Fruit fly (Drosophila melanogaster) whole organism, embryonic: ENCODE data around the gene Mst98Cb.

Source experiments
- Asciz ChIP-seq: fragments of 200-800 bp; sonication (Bioruptor generic); optimal IDR thresholded peaks from 2 replicates; lab custom pipeline; 2017; ENCODE audit warnings: missing biosample characterization, mild to moderate bottlenecking, missing genetic modification characterization, missing genetic modification reagents
- BEAF-32 ChIP-seq: fragments of 200-800 bp; sonication (Bioruptor generic); optimal IDR thresholded peaks from 3 replicates; lab custom pipeline; 2017; ENCODE audit warnings: missing biosample characterization, missing genetic modification characterization, mild to moderate bottlenecking, moderate library complexity, missing genetic modification reagents
- Bgb ChIP-seq: fragments of 200-800 bp; sonication (Bioruptor generic); IDR thresholded peaks from 2 replicates; pipeline ENCODE4 v1.3.6; 2022; ENCODE audit warnings: missing biosample characterization, missing genetic modification characterization; ENCODE audit not compliant: partially characterized antibody
- C15 ChIP-seq: fragments of 200-800 bp; sonication (Bioruptor generic); IDR thresholded peaks from 3 replicates; pipeline ENCODE4 v1.3.6; 2022; ENCODE audit warnings: missing biosample characterization, missing genetic modification characterization
- CG10366 ChIP-seq: fragments of 200-800 bp; sonication (Bioruptor generic); IDR thresholded peaks from 2 replicates; pipeline ENCODE4 v1.3.6; 2022; ENCODE audit warnings: missing biosample characterization, missing genetic modification characterization
- CG12659 ChIP-seq: fragments of 200-800 bp; sonication (Bioruptor generic); optimal IDR thresholded peaks from 3 replicates; lab custom pipeline; 2017; ENCODE audit warnings: mild to moderate bottlenecking, missing biosample characterization, missing genetic modification reagents, missing genetic modification characterization
- CG14050 ChIP-seq: fragments of 200-800 bp; sonication (Bioruptor generic); IDR thresholded peaks from 3 replicates; pipeline ENCODE4 v1.3.6; 2022; ENCODE audit warnings: missing biosample characterization, missing genetic modification characterization
- CG14667 ChIP-seq: fragments of 200-800 bp; sonication (Bioruptor generic); IDR thresholded peaks from 2 replicates; pipeline ENCODE4 v1.3.6; 2022; ENCODE audit warnings: missing biosample characterization, missing genetic modification characterization
- CG30020 ChIP-seq: fragments of 200-800 bp; optimal IDR thresholded peaks from 2 replicates; lab custom pipeline; 2019; ENCODE audit warnings: missing biosample characterization, mild to moderate bottlenecking, missing genetic modification characterization, moderate library complexity
- CG32532 ChIP-seq: fragments of 200-800 bp; sonication (Bioruptor generic); IDR thresholded peaks from 2 replicates; pipeline ENCODE4 v1.3.6; 2022; ENCODE audit warnings: missing biosample characterization, missing genetic modification characterization
- CG33557 ChIP-seq: fragments of 200-800 bp; sonication (Bioruptor generic); optimal IDR thresholded peaks from 2 replicates; lab custom pipeline; 2019; ENCODE audit warnings: missing biosample characterization, mild to moderate bottlenecking, missing genetic modification characterization, moderate library complexity
- CG43689 ChIP-seq: fragments of 200-800 bp; sonication (Bioruptor generic); IDR thresholded peaks from 2 replicates; pipeline ENCODE4 v1.3.6; 2022; ENCODE audit warnings: missing biosample characterization, missing genetic modification characterization
- CG4617 ChIP-seq: fragments of 200-800 bp; sonication (Bioruptor generic); optimal IDR thresholded peaks from 3 replicates; lab custom pipeline; 2016; ENCODE audit warnings: missing biosample characterization, missing genetic modification characterization, borderline replicate concordance
- CG4854 ChIP-seq: fragments of 200-800 bp; sonication (Bioruptor generic); optimal IDR thresholded peaks from 2 replicates; lab custom pipeline; 2016; ENCODE audit warnings: missing biosample characterization, missing genetic modification characterization, inconsistent platforms
- CG6175 ChIP-seq: fragments of 200-800 bp; sonication (Bioruptor generic); IDR thresholded peaks from 3 replicates; pipeline ENCODE4 v1.3.6; 2022; ENCODE audit warnings: missing biosample characterization, missing genetic modification characterization
- CG7271 ChIP-seq: fragments of 200-800 bp; sonication (Bioruptor generic); optimal IDR thresholded peaks from 2 replicates; lab custom pipeline; 2018; ENCODE audit warnings: missing biosample characterization, mild to moderate bottlenecking, missing genetic modification characterization, moderate library complexity
- CG8290 ChIP-seq, 3 experiments: fragments of 200-800 bp; sonication (Bioruptor generic); optimal IDR thresholded peaks; 2 replicates each; lab custom pipeline; 2016 to 2019; ENCODE audit warnings: missing biosample characterization in 3 of 3, missing genetic modification characterization in 3 of 3, mild to moderate bottlenecking in 2 of 3, moderate library complexity in 1 of 3
- Dad ChIP-seq: fragments of 200-800 bp; sonication (Bioruptor generic); optimal IDR thresholded peaks from 3 replicates; lab custom pipeline; 2016; ENCODE audit warnings: missing biosample characterization, missing genetic modification characterization
- Doc3 ChIP-seq: fragments of 200-800 bp; sonication (Bioruptor generic); IDR thresholded peaks from 3 replicates; pipeline ENCODE4 v1.3.6; 2022; ENCODE audit warnings: missing biosample characterization, missing genetic modification characterization; ENCODE audit not compliant: partially characterized antibody
- E2f1 ChIP-seq: fragments of 200-800 bp; sonication (Bioruptor generic); IDR thresholded peaks from 2 replicates; pipeline ENCODE4 v1.3.6; 2022; ENCODE audit warnings: missing biosample characterization, missing genetic modification characterization
- Elba2 ChIP-seq: fragments of 200-800 bp; sonication (Bioruptor generic); optimal IDR thresholded peaks from 3 replicates; lab custom pipeline; 2016; ENCODE audit warnings: missing biosample characterization, missing genetic modification characterization
- Hey ChIP-seq: fragments of 200-800 bp; sonication (Bioruptor generic); optimal IDR thresholded peaks from 3 replicates; lab custom pipeline; 2018; ENCODE audit warnings: missing biosample characterization, mild to moderate bottlenecking, missing genetic modification characterization
- HmgZ ChIP-seq: fragments of 200-800 bp; sonication (Bioruptor generic); optimal IDR thresholded peaks from 2 replicates; lab custom pipeline; 2018; ENCODE audit warnings: missing biosample characterization, mild to moderate bottlenecking, missing genetic modification characterization
- Nf-YA ChIP-seq: fragments of 200-800 bp; sonication (Bioruptor generic); IDR thresholded peaks from 2 replicates; pipeline ENCODE4 v1.3.6; 2022; ENCODE audit warnings: missing biosample characterization, missing genetic modification characterization
- PHDP ChIP-seq: fragments of 200-800 bp; sonication (Bioruptor generic); optimal IDR thresholded peaks from 3 replicates; lab custom pipeline; 2018; ENCODE audit warnings: missing biosample characterization, mild to moderate bottlenecking, missing genetic modification characterization, moderate library complexity
- Ptx1 ChIP-seq: fragments of 200-800 bp; sonication (Bioruptor generic); IDR thresholded peaks from 2 replicates; pipeline ENCODE4 v1.3.6; 2022; ENCODE audit warnings: missing biosample characterization, missing genetic modification characterization
- Rfx ChIP-seq: fragments of 200-800 bp; sonication (Bioruptor generic); IDR thresholded peaks from 2 replicates; pipeline ENCODE4 v1.3.6; 2022; ENCODE audit warnings: missing biosample characterization, missing genetic modification characterization
- Sin3A ChIP-seq: fragments of >200 bp; optimal IDR thresholded peaks from 2 replicates; lab custom pipeline; 2018
- Stat92E ChIP-seq, 3 experiments: fragments of >200 bp in 2 of 3; fragments of 200-800 bp in 1 of 3; sonication (Bioruptor generic) in 1 of 3; optimal IDR thresholded peaks; 2 replicates each; lab custom pipeline; 2017 to 2019; ENCODE audit warnings: missing biosample characterization in 3 of 3, missing genetic modification characterization in 3 of 3, mild to moderate bottlenecking in 1 of 3, moderate library complexity in 1 of 3
- Xrp1 ChIP-seq: fragments of 200-800 bp; sonication (Bioruptor generic); IDR thresholded peaks from 2 replicates; pipeline ENCODE4 v1.3.6; 2022; ENCODE audit warnings: missing biosample characterization, missing genetic modification characterization
- bab2 ChIP-seq: fragments of 200-800 bp; sonication (Bioruptor generic); optimal IDR thresholded peaks from 2 replicates; lab custom pipeline; 2016; ENCODE audit warnings: missing biosample characterization, missing genetic modification characterization
- br ChIP-seq: fragments of >200 bp; optimal IDR thresholded peaks from 2 replicates; lab custom pipeline; 2017
- cas ChIP-seq: fragments of 200-800 bp; sonication (Bioruptor generic); IDR thresholded peaks from 2 replicates; pipeline ENCODE4 v1.3.6; 2022; ENCODE audit warnings: missing biosample characterization, missing genetic modification characterization
- chinmo ChIP-seq: fragments of 200-800 bp; sonication (Bioruptor generic); IDR thresholded peaks from 4 replicates; pipeline ENCODE4 v1.3.6; 2022; ENCODE audit warnings: missing biosample characterization, missing genetic modification characterization; ENCODE audit not compliant: partially characterized antibody
- croc ChIP-seq: fragments of 200-800 bp; sonication (Bioruptor generic); conservative IDR thresholded peaks from 3 replicates; pipeline ENCODE4 v1.3.6; 2022; ENCODE audit warnings: missing biosample characterization, missing genetic modification characterization
- dan ChIP-seq: fragments of 200-800 bp; sonication (Bioruptor generic); IDR thresholded peaks from 2 replicates; pipeline ENCODE4 v1.3.6; 2022; ENCODE audit warnings: missing biosample characterization, missing genetic modification characterization
- disco-r ChIP-seq: fragments of 200-800 bp; sonication (Bioruptor generic); optimal IDR thresholded peaks from 2 replicates; lab custom pipeline; 2016; ENCODE audit warnings: missing biosample characterization, missing genetic modification characterization
- dm ChIP-seq: fragments of 200-800 bp; sonication (Bioruptor generic); optimal IDR thresholded peaks from 3 replicates; lab custom pipeline; 2016; ENCODE audit warnings: missing biosample characterization, missing genetic modification characterization
- gce ChIP-seq: fragments of 200-800 bp; sonication (Bioruptor generic); IDR thresholded peaks from 3 replicates; pipeline ENCODE4 v1.3.6; 2022; ENCODE audit warnings: missing biosample characterization, missing genetic modification characterization
- gfzf ChIP-seq: fragments of 200-800 bp; sonication (Bioruptor generic); optimal IDR thresholded peaks from 2 replicates; lab custom pipeline; 2016; ENCODE audit warnings: missing biosample characterization, mild to moderate bottlenecking, missing genetic modification characterization, moderate library complexity
- gsb ChIP-seq: fragments of 200-800 bp; sonication (Bioruptor generic); IDR thresholded peaks from 2 replicates; pipeline ENCODE4 v1.3.6; 2022; ENCODE audit warnings: missing biosample characterization, missing genetic modification characterization
- hth ChIP-seq: fragments of >200 bp; optimal IDR thresholded peaks from 2 replicates; lab custom pipeline; 2017; ENCODE audit warnings: inconsistent platforms
- scrt ChIP-seq: fragments of 200-800 bp; sonication (Bioruptor generic); optimal IDR thresholded peaks from 2 replicates; lab custom pipeline; 2018; ENCODE audit warnings: missing biosample characterization, mild to moderate bottlenecking, missing genetic modification characterization, moderate library complexity
- sim ChIP-seq: fragments of 200-800 bp; sonication (Bioruptor generic); IDR thresholded peaks from 2 replicates; pipeline ENCODE4 v1.3.6; 2022; ENCODE audit warnings: missing biosample characterization, missing genetic modification characterization
- ssp ChIP-seq: fragments of 200-800 bp; sonication (Bioruptor generic); IDR thresholded peaks from 2 replicates; pipeline ENCODE4 v1.3.6; 2022; ENCODE audit warnings: missing biosample characterization, missing genetic modification characterization
- stc ChIP-seq: fragments of 200-800 bp; sonication (Bioruptor generic); IDR thresholded peaks from 2 replicates; pipeline ENCODE4 v1.3.6; 2022; ENCODE audit warnings: missing biosample characterization, missing genetic modification characterization
- toy ChIP-seq: fragments of 200-800 bp; sonication (Bioruptor generic); IDR thresholded peaks from 2 replicates; pipeline ENCODE4 v1.3.6; 2022; ENCODE audit warnings: missing biosample characterization, missing genetic modification characterization
- wdn ChIP-seq: fragments of 200-800 bp; sonication (Bioruptor generic); IDR thresholded peaks from 2 replicates; pipeline ENCODE4 v1.3.6; 2022; ENCODE audit warnings: missing biosample characterization, missing genetic modification characterization
- zfh2 ChIP-seq: fragments of 200-800 bp; sonication (Bioruptor generic); optimal IDR thresholded peaks from 2 replicates; lab custom pipeline; 2016; ENCODE audit warnings: missing biosample characterization, missing genetic modification characterization

Gene Mst98Cb

DNA sequence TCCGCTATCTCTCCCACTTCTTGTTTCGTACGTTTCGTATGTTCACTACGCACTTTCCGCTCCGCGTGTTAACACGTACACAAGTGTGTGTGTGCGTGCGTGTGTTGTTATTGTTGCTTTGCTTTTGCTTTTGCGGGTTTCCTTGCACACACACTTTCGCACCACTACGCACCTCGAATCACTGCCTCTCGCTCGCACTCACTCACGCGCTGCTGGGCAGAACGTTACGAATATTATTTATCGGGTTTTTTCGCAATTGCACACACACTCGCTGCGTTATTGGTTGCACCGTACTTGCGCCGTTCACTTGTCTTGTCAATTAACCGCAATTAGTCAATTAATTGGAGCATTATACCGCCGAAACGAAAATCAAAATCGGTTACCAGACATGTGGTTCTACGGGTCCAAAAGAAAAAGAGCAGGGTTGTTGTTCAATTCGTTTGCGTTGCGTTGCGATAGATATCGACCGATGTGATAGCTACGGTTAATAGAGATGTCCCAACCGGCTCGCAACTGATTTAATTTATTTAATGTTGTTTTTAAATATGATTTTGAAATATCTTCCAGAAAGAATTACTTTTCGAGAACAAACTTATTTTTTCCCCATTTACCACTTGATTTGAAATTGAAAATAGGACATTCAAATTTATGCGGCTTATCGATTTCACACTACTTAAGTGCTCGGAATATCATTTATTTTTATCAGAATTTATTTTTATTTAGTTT, 43.6 kb downstream of the Mst98Cb start, which contains the start of gene larp (continued):
- 0 out of 2 replicates have a peak, but pooled peaks have one; percentile 33 for TF ChIP-seq stc (GFP tag; lab: Robert Waterston, UW)
- no peak for TF ChIP-seq dan (GFP tag; lab: Robert Waterston, UW)
- TF ChIP-seq HmgZ (tag; lab: Kevin White, UChicago) = peak; percentile 66
- peak; percentile 61 for TF ChIP-seq wdn (GFP tag; lab: Robert Waterston, UW)
- TF ChIP-seq Sin3A (lab: Kevin White, UChicago) = peak; percentile 63
- peak; percentile 60 for TF ChIP-seq CG4617 (GFP tag; lab: Kevin White, UChicago)
- no peak for TF ChIP-seq Stat92E (GFP tag; optimal IDR thresholded peaks at IDR 0.05; lab: Kevin White, UChicago)
- TF ChIP-seq Xrp1 (GFP tag; lab: Robert Waterston, UW) = peak; percentile 75
- peak; percentile 51; the same call in 1 of the 2 replicates for TF ChIP-seq Nf-YA (GFP tag; lab: Robert Waterston, UW)
- TF ChIP-seq CG4854 (GFP tag; lab: Kevin White, UChicago) = peak; percentile 63
- TF ChIP-seq CG10366 (GFP tag; lab: Robert Waterston, UW) = peak; percentile 68
- TF ChIP-seq C15 (GFP tag; lab: Robert Waterston, UW) = 0 out of 3 replicates have a peak, but pooled peaks have one; percentile 22
- peak; percentile 73 for TF ChIP-seq E2f1
- TF ChIP-seq BEAF-32 (GFP tag; lab: Kevin White, UChicago) = peak; percentile 97
- TF ChIP-seq CG32532 (GFP tag; lab: Robert Waterston, UW) = peak; percentile 90
- no peak for TF ChIP-seq disco-r (GFP tag; lab: Kevin White, UChicago)
- TF ChIP-seq Doc3 (GFP tag; lab: Robert Waterston, UW) = peak; percentile 87
- no peak for TF ChIP-seq br (lab: Kevin White, UChicago)
- TF ChIP-seq CG8290 (GFP tag; optimal IDR thresholded peaks at IDR 0.05; lab: Kevin White, UChicago) = peak; percentile 49
- TF ChIP-seq CG8290 (tag; optimal IDR thresholded peaks at IDR 0.05; lab: Kevin White, UChicago) = peak in 1 of 2 experiments; percentile 72
- TF ChIP-seq PHDP = peak; percentile 59
- no peak for TF ChIP-seq gsb (GFP tag; lab: Robert Waterston, UW)
- peak; percentile 61 for TF ChIP-seq ssp
- TF ChIP-seq Dad (GFP tag; lab: Kevin White, UChicago) = peak; percentile 55
- TF ChIP-seq CG33557 (GFP tag; lab: Kevin White, UChicago) = peak; percentile 25
- TF ChIP-seq scrt = no peak
- TF ChIP-seq Rfx (GFP tag; lab: Robert Waterston, UW) = peak; percentile 90
- TF ChIP-seq gfzf (GFP tag; lab: Kevin White, UChicago) = no peak
- peak; percentile 73 for TF ChIP-seq bab2
- peak; percentile 77 for TF ChIP-seq CG12659 (GFP tag; lab: Kevin White, UChicago)
- peak; percentile 70 for TF ChIP-seq zfh2 (GFP tag; lab: Kevin White, UChicago)
- TF ChIP-seq gce = no peak
- TF ChIP-seq toy = no peak
- no peak for TF ChIP-seq CG43689
- peak; percentile 58 for TF ChIP-seq CG30020 (tag; lab: Kevin White, UChicago)
- peak; percentile 53; the same call in 2 of the 4 replicates for TF ChIP-seq chinmo (GFP tag; lab: Robert Waterston, UW)
- TF ChIP-seq CG6175 (GFP tag; lab: Robert Waterston, UW) = peak; percentile 59; the same call in 1 of the 3 replicates
- TF ChIP-seq Bgb (GFP tag; lab: Robert Waterston, UW) = peak; percentile 97
- no peak for TF ChIP-seq Hey (tag; lab: Kevin White, UChicago)
- TF ChIP-seq hth (lab: Kevin White, UChicago) = no peak
- no peak; the same call in 2 of the 3 replicates for TF ChIP-seq CG14050 (GFP tag; lab: Robert Waterston, UW)
- TF ChIP-seq Elba2 (GFP tag; lab: Kevin White, UChicago) = no peak
- TF ChIP-seq CG7271 (tag; lab: Kevin White, UChicago) = no peak
- peak; percentile 51 for TF ChIP-seq CG14667 (GFP tag; lab: Robert Waterston, UW)
- TF ChIP-seq croc = 0 out of 3 replicates have a peak, but pooled peaks have one; percentile 18
- peak; percentile 11 for TF ChIP-seq Asciz
- no peak for TF ChIP-seq sim (GFP tag; lab: Robert Waterston, UW)
- TF ChIP-seq dm = peak; percentile 87
- peak; percentile 76 for TF ChIP-seq Ptx1 (GFP tag; lab: Robert Waterston, UW)
- peak; percentile 48; the same call in 1 of the 2 replicates for TF ChIP-seq cas (GFP tag; lab: Robert Waterston, UW)
